Fruit fly (Drosophila melanogaster): ENCODE measurements around the gene MFS18.

Gene MFS18

DNA sequence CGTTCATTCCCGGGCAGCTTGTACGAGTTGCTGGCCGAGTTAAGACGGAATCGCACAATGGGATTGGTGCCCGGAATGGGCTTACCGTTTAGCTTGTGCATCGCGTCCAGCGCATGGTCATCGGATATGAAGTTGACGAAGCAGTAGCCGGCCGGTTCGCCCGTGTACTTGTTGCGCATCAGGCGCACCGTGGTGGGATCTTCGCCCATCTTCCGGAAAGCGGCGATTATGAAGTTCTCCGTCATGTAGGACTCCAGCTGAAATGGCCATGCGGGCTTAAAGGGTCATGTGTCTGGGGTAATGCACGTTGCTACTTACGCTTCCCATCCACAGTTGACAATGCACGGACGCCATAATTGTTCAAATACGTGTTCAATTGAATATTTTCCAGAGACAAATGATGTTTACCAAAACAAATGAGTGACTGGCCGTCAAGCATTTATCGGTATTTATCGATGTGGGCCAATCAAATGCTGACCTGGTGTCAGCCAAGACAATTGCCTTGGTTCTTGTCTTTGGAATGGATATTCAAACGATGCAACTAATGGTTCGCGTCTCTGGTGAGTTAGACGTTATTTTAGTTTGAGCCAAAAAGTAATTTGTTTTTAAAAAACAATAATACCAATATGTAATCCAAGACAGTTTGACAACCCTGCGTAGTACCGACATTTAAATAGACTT is 5.7 kb upstream of the MFS18 start, which contains the start of the genes Secp43 and ND-B8:
Gene Secp43 (minus strand): TSS at position 445 of the 681 bp plus-strand sequence.
Gene ND-B8 (plus strand): TSS at position 618 of the 681 bp plus-strand sequence.
- TF ChIP-seq CrebA (GFP tag; optimal IDR thresholded peaks at IDR 0.05; ENCODE audit: borderline replicate concordance) (no peak), rgr (GFP tag; optimal IDR thresholded peaks at IDR 0.05) (peak; percentile 15), Myc (optimal IDR thresholded peaks at IDR 0.05) (peak; percentile 49)

DNA sequence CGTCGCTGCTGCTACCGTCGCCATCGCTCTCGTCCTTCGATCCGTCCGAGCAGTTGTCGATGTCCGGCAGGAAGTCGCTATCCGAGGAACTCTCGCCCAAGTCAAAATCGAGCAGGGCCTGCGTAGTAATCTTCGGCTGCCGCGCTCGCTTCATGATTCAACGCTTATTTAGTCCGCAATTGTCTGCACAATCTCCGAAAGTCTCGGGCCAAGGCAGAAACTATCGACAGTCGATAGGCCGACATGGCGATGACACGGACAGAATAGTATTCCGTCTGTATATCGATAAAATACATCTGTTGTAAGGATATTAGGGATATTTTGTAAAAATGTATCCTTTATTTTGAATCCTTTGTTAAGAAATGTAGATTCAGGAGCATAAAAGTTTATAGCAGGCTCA is 4.4 kb upstream of the MFS18 start, which contains the start of gene CG15439:
Gene CG15439 (minus strand): TSS at position 241 of the 400 bp plus-strand sequence.
- TF ChIP-seq CG9705 (GFP tag; optimal IDR thresholded peaks at IDR 0.05), result no peak
- no peak for TF ChIP-seq Abd-B (GFP tag; optimal IDR thresholded peaks at IDR 0.05)
- TF ChIP-seq CrebA (GFP tag; optimal IDR thresholded peaks at IDR 0.05; ENCODE audit: borderline replicate concordance), result no peak
- no peak for TF ChIP-seq Jra (GFP tag; optimal IDR thresholded peaks at IDR 0.05)
- TF ChIP-seq Myc (optimal IDR thresholded peaks at IDR 0.05), result no peak
- TF ChIP-seq dmrt93B (GFP tag; optimal IDR thresholded peaks at IDR 0.05), result no peak
- no peak for TF ChIP-seq psq (GFP tag; optimal IDR thresholded peaks at IDR 0.05)
- no peak for TF ChIP-seq GATAd (GFP tag; optimal IDR thresholded peaks at IDR 0.05)
- no peak for TF ChIP-seq CG32264 (GFP tag; optimal IDR thresholded peaks at IDR 0.05)
- no peak for TF ChIP-seq pan (optimal IDR thresholded peaks at IDR 0.05)
- no peak for TF ChIP-seq OdsH (GFP tag; optimal IDR thresholded peaks at IDR 0.05)
- no peak for TF ChIP-seq Mio (GFP tag; optimal IDR thresholded peaks at IDR 0.05)
- no peak for TF ChIP-seq fru (GFP tag; optimal IDR thresholded peaks at IDR 0.05)
- TF ChIP-seq br (GFP tag; optimal IDR thresholded peaks at IDR 0.05), result no peak
- TF ChIP-seq h (GFP tag; optimal IDR thresholded peaks at IDR 0.05), result no peak
- no peak for TF ChIP-seq sv (GFP tag; optimal IDR thresholded peaks at IDR 0.05)
- no peak for TF ChIP-seq Hnf4 (GFP tag; optimal IDR thresholded peaks at IDR 0.05)

DNA sequence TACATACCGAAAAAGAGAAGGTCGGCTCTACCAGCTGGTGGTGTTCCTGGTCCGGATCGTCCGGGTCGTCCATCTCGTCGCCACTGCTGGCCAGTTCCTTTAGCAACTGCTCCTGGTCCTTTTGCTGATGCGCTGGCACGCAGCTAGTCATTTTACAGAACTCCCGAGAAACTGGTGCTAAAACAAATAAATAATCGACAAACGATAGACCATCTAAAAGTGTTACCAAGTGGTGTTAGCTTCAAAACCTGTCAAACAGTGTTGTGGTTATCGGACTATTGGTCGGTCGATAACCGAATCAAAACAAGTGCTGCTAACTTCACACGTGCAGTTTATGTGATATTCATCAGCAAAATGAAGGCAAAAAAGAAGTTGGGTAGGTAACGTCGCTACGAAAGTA is 4.0 kb downstream of the MFS18 start, which contains the start of the genes morgue and Elp3:
Gene morgue (minus strand): TSS at position 224 of the 400 bp plus-strand sequence.
Gene Elp3 (plus strand): TSS at position 276 of the 400 bp plus-strand sequence.
- TF ChIP-seq Myc (optimal IDR thresholded peaks at IDR 0.05) (peak; percentile 34), ey (GFP tag; optimal IDR thresholded peaks at IDR 0.05) (no peak)

DNA sequence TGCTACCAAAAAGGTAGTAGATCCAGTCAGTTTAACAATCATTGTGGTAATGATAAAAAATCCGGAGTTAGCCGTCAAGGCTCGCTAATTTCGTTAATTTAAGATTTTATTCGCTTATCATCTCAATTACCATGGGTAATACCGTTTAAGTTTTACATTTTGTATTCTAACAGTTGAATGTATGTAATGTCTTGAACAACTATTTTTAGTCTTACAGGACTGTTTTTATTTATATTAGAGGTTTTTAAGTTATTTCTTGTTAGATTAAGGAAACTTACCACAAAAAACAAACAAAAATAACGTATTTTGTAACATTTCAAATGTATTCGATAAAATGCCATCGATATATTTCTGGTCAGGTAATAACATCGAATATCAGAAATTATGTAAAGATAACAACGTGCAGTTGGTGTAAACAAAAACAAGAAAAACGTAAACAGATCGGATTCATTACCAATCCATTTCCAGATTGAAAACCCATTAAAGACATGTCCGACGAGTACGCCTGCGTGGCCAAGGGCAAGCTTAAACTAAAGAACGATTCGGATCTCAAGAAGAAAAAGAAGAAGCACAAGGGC is 6.3 kb downstream of the MFS18 start, which contains the start of the genes Sfp24F and CG15432:
Gene Sfp24F (minus strand): TSS at position 51 of the 578 bp plus-strand sequence.
Gene CG15432 (plus strand): TSS at position 311 of the 578 bp plus-strand sequence.
- TF ChIP-seq Jra (GFP tag; optimal IDR thresholded peaks at IDR 0.05) (no peak), lola (GFP tag; optimal IDR thresholded peaks at IDR 0.05) (no peak), Vsx2 (GFP tag; optimal IDR thresholded peaks at IDR 0.05; ENCODE audit: partially characterized antibody) (no peak), Hr83 (GFP tag; optimal IDR thresholded peaks at IDR 0.05; ENCODE audit: poor library complexity, severe bottlenecking) (no peak), CG9705 (GFP tag; optimal IDR thresholded peaks at IDR 0.05) (no peak), Myc (optimal IDR thresholded peaks at IDR 0.05) (no peak), foxo (GFP tag; optimal IDR thresholded peaks at IDR 0.05) (no peak), Hr78 (GFP tag; optimal IDR thresholded peaks at IDR 0.05) (no peak), dmrt93B (GFP tag; optimal IDR thresholded peaks at IDR 0.05) (no peak), Hnf4 (GFP tag; optimal IDR thresholded peaks at IDR 0.05) (no peak), Rel (GFP tag; optimal IDR thresholded peaks at IDR 0.05) (no peak), Rel (tag; optimal IDR thresholded peaks at IDR 0.05) (no peak), Dif (GFP tag; optimal IDR thresholded peaks at IDR 0.05; ENCODE audit: partially characterized antibody) (no peak), CrebA (GFP tag; optimal IDR thresholded peaks at IDR 0.05; ENCODE audit: borderline replicate concordance) (no peak), OdsH (GFP tag; optimal IDR thresholded peaks at IDR 0.05) (no peak), dl (GFP tag; optimal IDR thresholded peaks at IDR 0.05; ENCODE audit: insufficient read depth in 1 of 2, partially characterized antibody in 2 of 2) (no peak), br (GFP tag; optimal IDR thresholded peaks at IDR 0.05) (no peak), brk (GFP tag; optimal IDR thresholded peaks at IDR 0.05) (no peak), pan (optimal IDR thresholded peaks at IDR 0.05) (no peak), woc (GFP tag; optimal IDR thresholded peaks at IDR 0.05) (no peak), Dfd (GFP tag; optimal IDR thresholded peaks at IDR 0.05) (no peak)
